Worm (Caenorhabditis elegans) whole organism, young adult: ENCODE results near the gene F58H7.5.

Experiments
- B0035.1 ChIP-seq: sonication (generic microtip); optimal IDR thresholded peaks from 2 replicates; lab custom pipeline; 2016; ENCODE audit warnings: missing genetic modification characterization, mild to moderate bottlenecking, missing compliant biosample characterization, missing genotype, missing genetic modification reagents
- B0261.1 ChIP-seq: sonication (generic microtip); optimal IDR thresholded peaks from 2 replicates; lab custom pipeline; 2016; ENCODE audit warnings: mild to moderate bottlenecking, missing genetic modification characterization, moderate library complexity, missing compliant biosample characterization
- B0336.3 ChIP-seq: fragments of 200-800 bp; sonication (Bioruptor generic); IDR thresholded peaks from 2 replicates; pipeline ENCODE4 v1.3.6; 2022; ENCODE audit warnings: missing genetic modification characterization, missing compliant biosample characterization
- C17E4.6 ChIP-seq: fragments of 200-800 bp; sonication (Bioruptor generic); IDR thresholded peaks from 2 replicates; pipeline ENCODE4 v1.3.6; 2022; ENCODE audit warnings: missing genetic modification reagents, missing genetic modification characterization, missing compliant biosample characterization
- D2030.7 ChIP-seq: fragments of 200-800 bp; sonication (Bioruptor generic); IDR thresholded peaks from 2 replicates; pipeline ENCODE4 v1.3.6; 2022; ENCODE audit warnings: missing genetic modification reagents, missing genetic modification characterization, missing compliant biosample characterization
- F33H1.4 ChIP-seq: fragments of 200-800 bp; sonication (Bioruptor generic); IDR thresholded peaks from 2 replicates; pipeline ENCODE4 v1.3.6; 2022; ENCODE audit warnings: missing genetic modification reagents, missing genetic modification characterization, missing compliant biosample characterization
- F37B4.10 ChIP-seq: fragments of 200-800 bp; sonication (Bioruptor generic); IDR thresholded peaks from 2 replicates; pipeline ENCODE4 v1.3.6; 2022; ENCODE audit warnings: missing genetic modification characterization, missing compliant biosample characterization
- F39B2.1 ChIP-seq: fragments of 200-800 bp; sonication (Bioruptor generic); IDR thresholded peaks from 2 replicates; pipeline ENCODE4 v1.3.6; 2022; ENCODE audit warnings: missing genetic modification reagents, missing genetic modification characterization, missing compliant biosample characterization
- F55B11.4 ChIP-seq: sonication (generic microtip); optimal IDR thresholded peaks from 2 replicates; lab custom pipeline; 2016; ENCODE audit warnings: missing compliant biosample characterization, missing genetic modification characterization, borderline replicate concordance; ENCODE audit not compliant: insufficient read depth
- F57C9.4 ChIP-seq: sonication (generic microtip); optimal IDR thresholded peaks from 2 replicates; lab custom pipeline; 2017; ENCODE audit warnings: mild to moderate bottlenecking, missing genetic modification characterization, missing compliant biosample characterization
- Y53G8AR.9 ChIP-seq: fragments of 200-800 bp; sonication (Bioruptor generic); conservative IDR thresholded peaks from 2 replicates; pipeline ENCODE4 v1.3.6; 2022; ENCODE audit warnings: missing genetic modification reagents, missing genetic modification characterization, missing compliant biosample characterization
- Y56A3A.18 ChIP-seq: fragments of 200-800 bp; sonication (Bioruptor generic); IDR thresholded peaks from 2 replicates; pipeline ENCODE4 v1.3.6; 2022; ENCODE audit warnings: missing genetic modification reagents, missing genetic modification characterization, missing compliant biosample characterization
- akir-1 ChIP-seq: fragments of 200-800 bp; sonication (Bioruptor generic); optimal IDR thresholded peaks from 2 replicates; lab custom pipeline; 2018; ENCODE audit warnings: mild to moderate bottlenecking, missing genetic modification characterization, moderate library complexity, missing compliant biosample characterization
- aptf-3 ChIP-seq: fragments of 200-800 bp; sonication (Bioruptor generic); IDR thresholded peaks from 2 replicates; pipeline ENCODE4 v1.3.6; 2022; ENCODE audit warnings: missing genetic modification characterization, missing compliant biosample characterization
- atf-7 ChIP-seq: sonication (generic microtip); optimal IDR thresholded peaks from 2 replicates; lab custom pipeline; 2017; ENCODE audit warnings: mild to moderate bottlenecking, missing genetic modification characterization, missing compliant biosample characterization
- attf-3 ChIP-seq: fragments of 200-800 bp; sonication (Bioruptor generic); conservative IDR thresholded peaks from 2 replicates; pipeline ENCODE4 v1.3.6; 2022; ENCODE audit warnings: missing genetic modification reagents, missing genetic modification characterization, missing compliant biosample characterization
- attf-5 ChIP-seq: fragments of 200-800 bp; sonication (Bioruptor generic); optimal IDR thresholded peaks from 2 replicates; lab custom pipeline; 2018; ENCODE audit warnings: mild to moderate bottlenecking, missing genetic modification characterization, missing compliant biosample characterization
- ceh-27 ChIP-seq: fragments of 200-800 bp; sonication (Bioruptor generic); optimal IDR thresholded peaks from 2 replicates; lab custom pipeline; 2018; ENCODE audit warnings: mild to moderate bottlenecking, missing genetic modification characterization, moderate library complexity, missing compliant biosample characterization
- ceh-58 ChIP-seq: fragments of 200-800 bp; sonication (Bioruptor generic); IDR thresholded peaks from 2 replicates; pipeline ENCODE4 v1.3.6; 2022; ENCODE audit warnings: missing genetic modification characterization, missing compliant biosample characterization
- ceh-79 ChIP-seq: sonication (generic microtip); optimal IDR thresholded peaks from 2 replicates; lab custom pipeline; 2017; ENCODE audit warnings: mild to moderate bottlenecking, missing genetic modification characterization, missing compliant biosample characterization
- chd-7 ChIP-seq: sonication (generic microtip); optimal IDR thresholded peaks from 2 replicates; lab custom pipeline; 2016; ENCODE audit warnings: mild to moderate bottlenecking, missing genetic modification characterization, moderate library complexity, missing compliant biosample characterization
- die-1 ChIP-seq: sonication (generic microtip); optimal IDR thresholded peaks from 2 replicates; lab custom pipeline; 2016; ENCODE audit warnings: missing genotype, mild to moderate bottlenecking, missing genetic modification characterization, missing compliant biosample characterization
- dox-1 ChIP-seq: fragments of 200-800 bp; sonication (Bioruptor generic); IDR thresholded peaks from 2 replicates; pipeline ENCODE4 v1.3.6; 2022; ENCODE audit warnings: missing genetic modification reagents, missing genetic modification characterization, missing compliant biosample characterization
- efl-1 ChIP-seq: fragments of 150-350 bp; optimal IDR thresholded peaks from 2 replicates; lab custom pipeline; 2014; ENCODE audit warnings: missing biosample characterization, missing genetic modification reagents, missing genetic modification characterization
- egl-18 ChIP-seq: fragments of 200-800 bp; sonication (Bioruptor generic); IDR thresholded peaks from 2 replicates; pipeline ENCODE4 v1.3.6; 2022; ENCODE audit warnings: missing genetic modification reagents, missing genetic modification characterization, missing compliant biosample characterization
- ets-4 ChIP-seq: fragments of 200-800 bp; sonication (Bioruptor generic); optimal IDR thresholded peaks from 2 replicates; lab custom pipeline; 2018; ENCODE audit warnings: mild to moderate bottlenecking, missing genetic modification characterization, missing compliant biosample characterization
- let-607 ChIP-seq, 2 experiments: fragments of 200-800 bp in 1 of 2; sonication (Bioruptor generic) in 1 of 2; sonication (generic microtip) in 1 of 2; optimal IDR thresholded peaks; 2 replicates each; lab custom pipeline; 2016 to 2018; ENCODE audit warnings: mild to moderate bottlenecking in 2 of 2, missing compliant biosample characterization in 2 of 2, missing genetic modification characterization in 2 of 2, moderate library complexity in 2 of 2, missing genotype in 1 of 2
- lin-35 ChIP-seq, 3 experiments: fragments of 150-350 bp in 2 of 3; sonication (generic microtip) in 1 of 3; optimal IDR thresholded peaks; 2 replicates each; lab custom pipeline; 2014 to 2018; ENCODE audit warnings: missing biosample characterization in 3 of 3, missing genetic modification characterization in 3 of 3, missing genetic modification reagents in 3 of 3
- lir-1 ChIP-seq: fragments of 200-800 bp; sonication (Bioruptor generic); conservative IDR thresholded peaks from 2 replicates; pipeline ENCODE4 v1.3.6; 2022; ENCODE audit warnings: missing genetic modification reagents, missing genetic modification characterization, missing compliant biosample characterization
- lsl-1 ChIP-seq: fragments of 200-800 bp; sonication (Bioruptor generic); optimal IDR thresholded peaks from 2 replicates; lab custom pipeline; 2018; ENCODE audit warnings: mild to moderate bottlenecking, missing genetic modification characterization, moderate library complexity, missing compliant biosample characterization
- lsy-27 ChIP-seq: sonication (generic microtip); optimal IDR thresholded peaks from 2 replicates; lab custom pipeline; 2017; ENCODE audit warnings: missing genetic modification characterization, mild to moderate bottlenecking, missing compliant biosample characterization, antibody characterized with exemption, missing genotype, borderline replicate concordance; ENCODE audit not compliant: insufficient read depth
- madf-3 ChIP-seq: fragments of 200-800 bp; sonication (Bioruptor generic); IDR thresholded peaks from 2 replicates; pipeline ENCODE4 v1.3.6; 2022; ENCODE audit warnings: missing genetic modification reagents, missing genetic modification characterization, missing compliant biosample characterization
- mcd-1 ChIP-seq: fragments of 200-800 bp; sonication (Bioruptor generic); IDR thresholded peaks from 2 replicates; pipeline ENCODE4 v1.3.6; 2022; ENCODE audit warnings: missing genetic modification reagents, missing genetic modification characterization, missing compliant biosample characterization
- mxl-1 ChIP-seq: sonication (generic microtip); optimal IDR thresholded peaks from 2 replicates; lab custom pipeline; 2016; ENCODE audit warnings: missing genetic modification characterization, missing compliant biosample characterization
- nfya-1 ChIP-seq: sonication (generic microtip); optimal IDR thresholded peaks from 2 replicates; lab custom pipeline; 2017; ENCODE audit warnings: antibody characterized with exemption, missing compliant biosample characterization, missing genetic modification characterization, borderline replicate concordance; ENCODE audit not compliant: insufficient read depth
- nhr-120 ChIP-seq: fragments of 200-800 bp; sonication (Bioruptor generic); IDR thresholded peaks from 2 replicates; pipeline ENCODE4 v1.3.6; 2022; ENCODE audit warnings: missing genetic modification characterization, missing compliant biosample characterization
- nhr-27 ChIP-seq: fragments of 200-800 bp; sonication (Bioruptor generic); optimal IDR thresholded peaks from 2 replicates; lab custom pipeline; 2018; ENCODE audit warnings: mild to moderate bottlenecking, missing genetic modification characterization, moderate library complexity, missing compliant biosample characterization
- tbp1 ChIP-seq: fragments of 200-800 bp; sonication (Bioruptor generic); optimal IDR thresholded peaks from 2 replicates; lab custom pipeline; 2018; ENCODE audit warnings: mild to moderate bottlenecking, missing genetic modification characterization, missing compliant biosample characterization
- tbx-9 ChIP-seq: sonication (generic microtip); optimal IDR thresholded peaks from 2 replicates; lab custom pipeline; 2016; ENCODE audit warnings: borderline replicate concordance, missing genetic modification characterization, inconsistent platforms, missing compliant biosample characterization
- unc-130 ChIP-seq: sonication (generic microtip); optimal IDR thresholded peaks from 2 replicates; lab custom pipeline; 2016; ENCODE audit warnings: missing genetic modification reagents, missing genetic modification characterization, missing compliant biosample characterization
- xnd-1 ChIP-seq: sonication (generic microtip); optimal IDR thresholded peaks from 2 replicates; lab custom pipeline; 2016; ENCODE audit warnings: missing genotype, missing genetic modification reagents, missing genetic modification characterization, missing compliant biosample characterization
- zim-3 ChIP-seq: sonication (generic microtip); optimal IDR thresholded peaks from 2 replicates; lab custom pipeline; 2017; ENCODE audit warnings: mild to moderate bottlenecking, missing genetic modification characterization, moderate library complexity, missing compliant biosample characterization
- ztf-22 ChIP-seq: fragments of 200-800 bp; sonication (Bioruptor generic); optimal IDR thresholded peaks from 2 replicates; lab custom pipeline; 2018; ENCODE audit warnings: mild to moderate bottlenecking, missing genetic modification characterization, moderate library complexity, missing compliant biosample characterization
- ztf-26 ChIP-seq: sonication (generic microtip); optimal IDR thresholded peaks from 2 replicates; lab custom pipeline; 2017; ENCODE audit warnings: missing genetic modification characterization, missing compliant biosample characterization
- ztf-28 ChIP-seq: fragments of 200-800 bp; sonication (Bioruptor generic); IDR thresholded peaks from 2 replicates; pipeline ENCODE4 v1.3.6; 2022; ENCODE audit warnings: missing genetic modification reagents, missing genetic modification characterization, missing compliant biosample characterization

The F58H7.5 gene

DNA sequence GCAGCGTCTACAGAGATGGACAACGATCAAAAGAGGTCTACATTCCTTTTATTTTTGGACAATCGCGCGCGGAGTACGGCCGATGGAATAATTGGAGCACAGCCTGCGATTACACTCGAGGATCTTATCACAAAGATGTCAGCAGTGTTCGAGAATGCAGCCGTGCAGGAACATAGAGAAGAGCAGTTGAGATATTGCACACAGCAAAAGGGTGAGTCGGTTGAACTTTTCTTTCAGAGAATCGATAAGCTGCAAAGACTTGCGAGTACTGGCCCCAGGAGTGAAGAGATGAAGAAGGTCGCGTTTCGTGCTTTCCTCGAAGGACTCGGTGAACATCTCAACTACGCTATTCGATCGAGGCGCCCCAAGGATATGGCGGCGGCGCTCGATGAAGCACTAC, 4.9 kb upstream of the F58H7.5 start:
- no peak for TF ChIP-seq ztf-26 (tag; lab: Kevin White, UChicago)
- TF ChIP-seq nhr-120 (GFP tag; lab: Robert Waterston, UW): no peak
- no peak for TF ChIP-seq egl-18 (GFP tag; lab: Robert Waterston, UW)
- no peak for TF ChIP-seq let-607 (tag; optimal IDR thresholded peaks at IDR 0.05; lab: Kevin White, UChicago)
- TF ChIP-seq chd-7 (tag; lab: Kevin White, UChicago): no peak
- TF ChIP-seq B0261.1: no peak
- TF ChIP-seq unc-130 (GFP tag; lab: Kevin White, UChicago): no peak
- no peak for TF ChIP-seq B0035.1 (tag; lab: Kevin White, UChicago)
- no peak for TF ChIP-seq tbx-9 (tag; lab: Kevin White, UChicago)
- TF ChIP-seq dox-1: no peak
- TF ChIP-seq lsl-1 (GFP tag; lab: Kevin White, UChicago): no peak
- TF ChIP-seq F55B11.4 (tag; lab: Kevin White, UChicago): no peak
- TF ChIP-seq lin-35 (GFP tag; optimal IDR thresholded peaks at IDR 0.05; lab: Kevin White, UChicago): no peak
- TF ChIP-seq ceh-79 (tag; lab: Kevin White, UChicago): no peak
- no peak for TF ChIP-seq mxl-1 (tag; lab: Kevin White, UChicago)
- no peak for TF ChIP-seq efl-1 (GFP tag; lab: Kevin White, UChicago)
- TF ChIP-seq attf-5 (GFP tag; lab: Kevin White, UChicago): no peak

DNA sequence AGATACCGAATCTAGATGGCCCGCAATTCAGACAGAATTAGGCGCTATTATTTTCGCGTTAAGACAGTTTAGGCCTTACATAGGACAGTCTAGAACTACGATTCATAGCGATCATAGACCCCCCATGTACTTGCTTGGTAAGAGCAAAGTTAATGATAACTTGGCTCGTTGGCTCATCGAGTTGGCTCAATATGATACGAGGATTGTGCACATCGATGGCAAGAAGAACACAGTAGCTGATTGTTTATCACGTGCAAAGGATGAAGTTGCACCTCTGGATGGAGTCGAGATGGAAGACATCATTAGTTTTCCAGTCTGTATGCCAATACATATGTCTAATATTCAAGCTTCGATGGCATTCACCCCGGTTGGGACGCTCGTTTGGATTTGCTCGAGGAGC, 2.1 kb upstream of the F58H7.5 start:
- TF ChIP-seq Y56A3A.18 (no peak), ets-4 (GFP tag; lab: Kevin White, UChicago) (no peak), F39B2.1 (GFP tag; lab: Robert Waterston, UW) (no peak)
- TF ChIP-seq, all 124 proteins: peak for 0

DNA sequence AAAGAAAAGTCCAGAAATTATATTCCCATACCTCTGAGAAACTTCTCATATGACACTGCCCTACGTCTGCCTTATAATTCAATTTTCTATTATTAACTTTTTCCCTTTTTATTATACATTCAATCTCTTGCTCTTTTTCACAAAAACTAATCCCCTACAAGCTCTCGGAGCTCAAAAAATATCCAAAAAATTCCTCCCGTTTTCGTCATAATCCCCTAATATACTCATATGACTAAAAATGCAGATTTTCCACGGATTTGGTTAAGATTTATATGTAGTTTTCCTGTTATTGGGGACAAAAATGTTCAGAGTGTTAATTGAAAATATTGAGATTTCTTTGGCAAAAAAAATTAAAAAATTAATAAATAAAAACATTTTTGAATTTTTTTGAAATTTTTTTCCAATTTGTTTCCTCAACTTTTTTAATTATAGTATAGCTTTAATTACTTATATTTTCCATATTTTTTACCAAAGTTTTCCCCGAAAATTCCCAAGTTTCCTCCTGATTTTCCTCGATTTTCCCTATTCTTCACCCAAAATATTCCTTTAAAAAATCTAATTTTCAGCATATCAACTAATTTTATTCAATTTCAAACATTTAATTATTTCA, 4.6 kb downstream of the F58H7.5 start, which contains the start of gene lgc-30:
TSS of gene lgc-30 (plus strand) at position 560 of the 610 bp plus-strand sequence.
- TF ChIP-seq ztf-28: no peak
- no peak for TF ChIP-seq tbp1 (GFP tag; lab: Kevin White, UChicago)
- no peak for TF ChIP-seq C17E4.6 (GFP tag; lab: Robert Waterston, UW)
- no peak for TF ChIP-seq ztf-22 (GFP tag; lab: Kevin White, UChicago)
- TF ChIP-seq ceh-58 (GFP tag; lab: Robert Waterston, UW): no peak
- TF ChIP-seq F37B4.10 (GFP tag; lab: Robert Waterston, UW): no peak
- TF ChIP-seq B0261.1: no peak
- no peak for TF ChIP-seq dox-1
- no peak for TF ChIP-seq zim-3 (tag; lab: Kevin White, UChicago)
- TF ChIP-seq ceh-27 (GFP tag; lab: Kevin White, UChicago): no peak
- no peak for TF ChIP-seq atf-7
- no peak for TF ChIP-seq F33H1.4
- TF ChIP-seq ceh-79 (tag; lab: Kevin White, UChicago): no peak
- TF ChIP-seq B0336.3: no peak
- TF ChIP-seq efl-1 (GFP tag; lab: Kevin White, UChicago): no peak
- TF ChIP-seq D2030.7: no peak

DNA sequence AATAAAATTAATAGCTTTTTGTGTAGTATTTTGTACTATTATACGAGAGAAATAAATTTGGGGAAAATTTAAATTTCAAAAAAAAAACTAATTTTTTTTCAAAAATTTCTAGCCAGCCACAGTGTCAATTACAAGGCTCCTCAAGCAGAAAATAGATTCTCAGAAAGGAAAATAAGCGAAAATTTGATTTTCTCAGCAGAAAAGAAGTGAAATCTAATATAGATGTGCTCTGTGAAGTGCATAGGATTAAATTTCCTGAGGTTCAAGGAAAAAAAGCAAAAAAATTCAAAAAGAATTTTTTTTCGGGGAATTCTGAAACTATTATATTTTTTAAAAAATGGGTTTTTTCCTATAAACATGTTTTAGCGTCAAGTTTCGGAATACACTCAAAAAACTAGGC, 7.7 kb downstream of the F58H7.5 start:
- TF ChIP-seq Y53G8AR.9 (no peak), madf-3 (no peak), mcd-1 (GFP tag; lab: Robert Waterston, UW) (no peak), nhr-27 (tag; lab: Kevin White, UChicago) (no peak), aptf-3 (GFP tag; lab: Robert Waterston, UW) (no peak), F57C9.4 (tag; lab: Kevin White, UChicago) (no peak), nfya-1 (tag; lab: Kevin White, UChicago) (no peak), die-1 (tag; lab: Kevin White, UChicago) (no peak), mxl-1 (tag; lab: Kevin White, UChicago) (no peak), attf-3 (GFP tag; lab: Robert Waterston, UW) (no peak), xnd-1 (tag; lab: Kevin White, UChicago) (no peak), lir-1 (GFP tag; lab: Robert Waterston, UW) (no peak), lsy-27 (tag; lab: Kevin White, UChicago) (no peak), akir-1 (GFP tag; lab: Kevin White, UChicago) (no peak)
